Worm (Caenorhabditis elegans) whole organism, early embryonic: ENCODE results near the gene bre-5.

Experiments
- F13C5.2 ChIP-seq: sonication (generic microtip); optimal IDR thresholded peaks from 2 replicates; lab custom pipeline; 2017; ENCODE audit warnings: mild to moderate bottlenecking, missing genetic modification characterization, inconsistent platforms, missing compliant biosample characterization
- ama-1 ChIP-seq: fragments of 150-350 bp; optimal IDR thresholded peaks from 2 replicates; lab custom pipeline; 2014
- hmbx-1 ChIP-seq: sonication (generic microtip); optimal IDR thresholded peaks from 2 replicates; lab custom pipeline; 2016; ENCODE audit warnings: mild to moderate bottlenecking, missing genetic modification characterization, missing compliant biosample characterization
- hmg-4 ChIP-seq: fragments of 200-800 bp; sonication (Bioruptor generic); optimal IDR thresholded peaks from 2 replicates; lab custom pipeline; 2018; ENCODE audit warnings: mild to moderate bottlenecking, missing genetic modification characterization, missing compliant biosample characterization
- sea-1 ChIP-seq: fragments of 200-800 bp; sonication (Bioruptor generic); conservative IDR thresholded peaks from 2 replicates; pipeline ENCODE4 v1.3.6; 2022; ENCODE audit warnings: missing genetic modification characterization, missing compliant biosample characterization
- tbx-11 ChIP-seq: fragments of 200-800 bp; sonication (Bioruptor generic); IDR thresholded peaks from 2 replicates; pipeline ENCODE4 v1.3.6; 2022; ENCODE audit warnings: missing genetic modification characterization, missing compliant biosample characterization
- tra-4 ChIP-seq: sonication (generic microtip); optimal IDR thresholded peaks from 2 replicates; lab custom pipeline; 2017; ENCODE audit warnings: missing genetic modification characterization, missing compliant biosample characterization

- TF ChIP-seq ama-1 (lab: Kevin White, UChicago) (no peak), F13C5.2 (tag; lab: Kevin White, UChicago) (no peak), tra-4 (tag; lab: Kevin White, UChicago) (no peak), sea-1 (GFP tag; lab: Robert Waterston, UW) (no peak), hmbx-1 (tag; lab: Kevin White, UChicago) (no peak), tbx-11 (GFP tag; lab: Robert Waterston, UW) (no peak), hmg-4 (GFP tag; lab: Kevin White, UChicago) (no peak)
Measured at ce11 chrIV:12018920-12019319, 32.1 kb downstream of the bre-5 start.
